Fruit fly (Drosophila melanogaster): Measurements from ENCODE around the gene CG42342.

Gene CG42342

dm6 chr3R:16608920-16609319 lies 106.3 kb downstream of the CG42342 start, which contains the start of gene NPF:
NPF (plus strand) TSS chr3R:16609220.
- TF ChIP-seq ey (GFP tag; optimal IDR thresholded peaks at IDR 0.05) (no peak), usp (GFP tag; optimal IDR thresholded peaks at IDR 0.05) (no peak), sv (GFP tag; optimal IDR thresholded peaks at IDR 0.05) (no peak), Jra (GFP tag; optimal IDR thresholded peaks at IDR 0.05) (no peak), foxo (GFP tag; optimal IDR thresholded peaks at IDR 0.05) (no peak), br (GFP tag; optimal IDR thresholded peaks at IDR 0.05) (no peak), jim (GFP tag; optimal IDR thresholded peaks at IDR 0.05) (no peak), Abd-B (GFP tag; optimal IDR thresholded peaks at IDR 0.05) (no peak), HLH106 (tag; optimal IDR thresholded peaks at IDR 0.05) (no peak), Hnf4 (GFP tag; optimal IDR thresholded peaks at IDR 0.05) (no peak), dl (GFP tag; optimal IDR thresholded peaks at IDR 0.05; ENCODE audit: insufficient read depth in 1 of 2, partially characterized antibody in 2 of 2) (no peak), woc (GFP tag; optimal IDR thresholded peaks at IDR 0.05) (no peak), rgr (GFP tag; optimal IDR thresholded peaks at IDR 0.05) (no peak), Dif (GFP tag; optimal IDR thresholded peaks at IDR 0.05; ENCODE audit: partially characterized antibody) (no peak), sage (GFP tag; optimal IDR thresholded peaks at IDR 0.05) (no peak)

- TF ChIP-seq HLH106 (tag; optimal IDR thresholded peaks at IDR 0.05) (no peak), Sp1 (GFP tag; optimal IDR thresholded peaks at IDR 0.05) (no peak), N (GFP tag; optimal IDR thresholded peaks at IDR 0.05) (peak; percentile 59), Myc (optimal IDR thresholded peaks at IDR 0.05) (peak; percentile 42), fru (GFP tag; optimal IDR thresholded peaks at IDR 0.05) (peak; percentile 49), Dif (GFP tag; optimal IDR thresholded peaks at IDR 0.05; ENCODE audit: partially characterized antibody) (no peak), woc (GFP tag; optimal IDR thresholded peaks at IDR 0.05) (no peak), dl (GFP tag; optimal IDR thresholded peaks at IDR 0.05; ENCODE audit: insufficient read depth in 1 of 2, partially characterized antibody in 2 of 2) (no peak), rgr (GFP tag; optimal IDR thresholded peaks at IDR 0.05) (no peak), sage (GFP tag; optimal IDR thresholded peaks at IDR 0.05) (no peak), dsf (GFP tag; optimal IDR thresholded peaks at IDR 0.05; ENCODE audit: borderline replicate concordance) (no peak), Hr83 (GFP tag; optimal IDR thresholded peaks at IDR 0.05; ENCODE audit: poor library complexity, severe bottlenecking) (no peak), ey (GFP tag; optimal IDR thresholded peaks at IDR 0.05) (no peak), Vsx2 (GFP tag; optimal IDR thresholded peaks at IDR 0.05; ENCODE audit: partially characterized antibody) (no peak), jim (GFP tag; optimal IDR thresholded peaks at IDR 0.05) (no peak), Hr78 (GFP tag; optimal IDR thresholded peaks at IDR 0.05) (no peak), Jra (GFP tag; optimal IDR thresholded peaks at IDR 0.05) (no peak), Abd-B (GFP tag; optimal IDR thresholded peaks at IDR 0.05) (no peak)
Measured at dm6 chr3R:16611240-16611639, 108.7 kb downstream of the CG42342 start.

dm6 chr3R:16613300-16613699 lies 110.7 kb downstream of the CG42342 start, which contains the start of gene CG12783:
CG12783 (minus strand) TSS chr3R:16613400.
- TF ChIP-seq rgr (GFP tag; optimal IDR thresholded peaks at IDR 0.05) = no peak
- TF ChIP-seq jim (GFP tag; optimal IDR thresholded peaks at IDR 0.05) = no peak
- no peak for TF ChIP-seq Hnf4 (GFP tag; optimal IDR thresholded peaks at IDR 0.05)
- no peak for TF ChIP-seq Jra (GFP tag; optimal IDR thresholded peaks at IDR 0.05)
- no peak for TF ChIP-seq Myc (optimal IDR thresholded peaks at IDR 0.05)
- TF ChIP-seq dmrt93B (GFP tag; optimal IDR thresholded peaks at IDR 0.05) = no peak
- TF ChIP-seq HLH106 (tag; optimal IDR thresholded peaks at IDR 0.05) = no peak
- no peak for TF ChIP-seq foxo (GFP tag; optimal IDR thresholded peaks at IDR 0.05)
- TF ChIP-seq Hr83 (GFP tag; optimal IDR thresholded peaks at IDR 0.05; ENCODE audit: poor library complexity, severe bottlenecking) = no peak
- TF ChIP-seq Dfd (GFP tag; optimal IDR thresholded peaks at IDR 0.05) = no peak

- peak; percentile 34 for TF ChIP-seq Hr83 (GFP tag; optimal IDR thresholded peaks at IDR 0.05; ENCODE audit: poor library complexity, severe bottlenecking)
- no peak for TF ChIP-seq woc (GFP tag; optimal IDR thresholded peaks at IDR 0.05)
Measured at dm6 chr3R:16614241-16614640, 111.7 kb downstream of the CG42342 start, which contains the start of gene CG10340. CG10340 (minus strand) TSS chr3R:16614391.

dm6 chr3R:16615009-16615408 lies 112.4 kb downstream of the CG42342 start, which contains the start of gene CG17562:
CG17562 (plus strand) TSS chr3R:16615309.
- TF ChIP-seq CG9705 (GFP tag; optimal IDR thresholded peaks at IDR 0.05) (no peak), Abd-B (GFP tag; optimal IDR thresholded peaks at IDR 0.05) (no peak), psq (GFP tag; optimal IDR thresholded peaks at IDR 0.05) (no peak), jim (GFP tag; optimal IDR thresholded peaks at IDR 0.05) (no peak), N (GFP tag; optimal IDR thresholded peaks at IDR 0.05) (no peak), dmrt93B (GFP tag; optimal IDR thresholded peaks at IDR 0.05) (no peak), lola (GFP tag; optimal IDR thresholded peaks at IDR 0.05) (no peak), Hr83 (GFP tag; optimal IDR thresholded peaks at IDR 0.05; ENCODE audit: poor library complexity, severe bottlenecking) (no peak), Myc (optimal IDR thresholded peaks at IDR 0.05) (no peak), rgr (GFP tag; optimal IDR thresholded peaks at IDR 0.05) (no peak), ey (GFP tag; optimal IDR thresholded peaks at IDR 0.05) (no peak), Jra (GFP tag; optimal IDR thresholded peaks at IDR 0.05) (no peak), GATAd (GFP tag; optimal IDR thresholded peaks at IDR 0.05) (no peak), CG32264 (GFP tag; optimal IDR thresholded peaks at IDR 0.05) (no peak), Mio (GFP tag; optimal IDR thresholded peaks at IDR 0.05) (no peak), Hnf4 (GFP tag; optimal IDR thresholded peaks at IDR 0.05) (no peak)

Data from whole organism, wandering third instar larva.